Fruit fly (Drosophila melanogaster): ENCODE data around the gene CG32536.

The CG32536 gene

dm6 chrX:19307810-19308456 is 31.2 kb upstream of the CG32536 start, which contains the start of gene CG8051 (continued):
- no peak for TF ChIP-seq CG7745 (tag; optimal IDR thresholded peaks at IDR 0.05)
- TF ChIP-seq MBD-R2 (GFP tag; IDR thresholded peaks at IDR 0.05): 0 out of 2 replicates have a peak, but pooled peaks have one; percentile 8
- TF ChIP-seq kni (GFP tag; optimal IDR thresholded peaks at IDR 0.05): peak; percentile 47
- no peak for TF ChIP-seq sd (tag; optimal IDR thresholded peaks at IDR 0.05)
- no peak for TF ChIP-seq Abd-B (GFP tag; optimal IDR thresholded peaks at IDR 0.05)
- TF ChIP-seq Hand (GFP tag; optimal IDR thresholded peaks at IDR 0.05): no peak
- TF ChIP-seq CG6765 (GFP tag; optimal IDR thresholded peaks at IDR 0.05): no peak
- TF ChIP-seq salm (tag; optimal IDR thresholded peaks at IDR 0.05): no peak
- no peak for TF ChIP-seq ato (GFP tag; IDR thresholded peaks at IDR 0.05; ENCODE audit: partially characterized antibody)
- TF ChIP-seq kay (GFP tag; optimal IDR thresholded peaks at IDR 0.05): no peak
- no peak for TF ChIP-seq CG11085 (GFP tag; IDR thresholded peaks at IDR 0.05)
- TF ChIP-seq CG11560 (tag; IDR thresholded peaks at IDR 0.05): no peak
- TF ChIP-seq CG17186 (GFP tag; optimal IDR thresholded peaks at IDR 0.05): no peak
- TF ChIP-seq luna (GFP tag; optimal IDR thresholded peaks at IDR 0.05): no peak
- TF ChIP-seq Ets97D (GFP tag; optimal IDR thresholded peaks at IDR 0.05): no peak
- no peak for TF ChIP-seq insv (GFP tag; optimal IDR thresholded peaks at IDR 0.05)
- TF ChIP-seq Hmr (GFP tag; optimal IDR thresholded peaks at IDR 0.05): peak; percentile 8
- TF ChIP-seq CG6175 (GFP tag; IDR thresholded peaks at IDR 0.05): peak; percentile 76; the same call in 2 of the 3 replicates
- TF ChIP-seq amos (GFP tag; IDR thresholded peaks at IDR 0.05; ENCODE audit: partially characterized antibody): no peak
- TF ChIP-seq CG12942 (GFP tag; optimal IDR thresholded peaks at IDR 0.05): no peak
- peak; percentile 24 for TF ChIP-seq ERR (GFP tag; optimal IDR thresholded peaks at IDR 0.05)
- no peak for TF ChIP-seq CG2889 (GFP tag; IDR thresholded peaks at IDR 0.05)
- TF ChIP-seq bowl (GFP tag; IDR thresholded peaks at IDR 0.05): no peak
- TF ChIP-seq CG3838 (GFP tag; optimal IDR thresholded peaks at IDR 0.05): no peak
- no peak for TF ChIP-seq fu2 (GFP tag; optimal IDR thresholded peaks at IDR 0.05)
- TF ChIP-seq CG8388 (GFP tag; optimal IDR thresholded peaks at IDR 0.05): no peak
- peak; percentile 71; the same call in 1 of the 2 replicates for TF ChIP-seq CG4360 (GFP tag; IDR thresholded peaks at IDR 0.05)
- no peak for TF ChIP-seq Eip74EF (GFP tag; optimal IDR thresholded peaks at IDR 0.05)
- TF ChIP-seq CG11695 (GFP tag; IDR thresholded peaks at IDR 0.05): no peak
- no peak for TF ChIP-seq CG12219 (GFP tag; optimal IDR thresholded peaks at IDR 0.05)
- no peak for TF ChIP-seq CG4282 (GFP tag; optimal IDR thresholded peaks at IDR 0.05)
- TF ChIP-seq Mes4 (GFP tag; optimal IDR thresholded peaks at IDR 0.05): peak; percentile 16
- TF ChIP-seq CG34376 (GFP tag; optimal IDR thresholded peaks at IDR 0.05): peak; percentile 91
- no peak for TF ChIP-seq dimm (GFP tag; IDR thresholded peaks at IDR 0.05)
- no peak for TF ChIP-seq CG18262 (tag; optimal IDR thresholded peaks at IDR 0.05)
- peak; percentile 31 for TF ChIP-seq CG3995 (GFP tag; optimal IDR thresholded peaks at IDR 0.05)
- TF ChIP-seq Kr (GFP tag; optimal IDR thresholded peaks at IDR 0.05): peak; percentile 13
- TF ChIP-seq Dll (GFP tag; IDR thresholded peaks at IDR 0.05; ENCODE audit: partially characterized antibody): no peak
- peak; percentile 53 for TF ChIP-seq grn (GFP tag; optimal IDR thresholded peaks at IDR 0.05)
- TF ChIP-seq row (GFP tag; IDR thresholded peaks at IDR 0.05): peak; percentile 66
- TF ChIP-seq tin (GFP tag; optimal IDR thresholded peaks at IDR 0.05): no peak
- no peak for TF ChIP-seq ash1 (GFP tag; optimal IDR thresholded peaks at IDR 0.05)
- no peak for TF ChIP-seq tap (tag; optimal IDR thresholded peaks at IDR 0.05)
- TF ChIP-seq bsh (GFP tag; optimal IDR thresholded peaks at IDR 0.05): peak in 1 of 2 experiments; percentile 0
- no peak for TF ChIP-seq vfl (GFP tag; optimal IDR thresholded peaks at IDR 0.05)
- TF ChIP-seq fru (optimal IDR thresholded peaks at IDR 0.05): no peak
- no peak for TF ChIP-seq PHDP (tag; optimal IDR thresholded peaks at IDR 0.05)
- no peak for TF ChIP-seq Six4 (GFP tag; optimal IDR thresholded peaks at IDR 0.05)
- TF ChIP-seq CG9609 (GFP tag; optimal IDR thresholded peaks at IDR 0.05): no peak
- TF ChIP-seq Fer3 (tag; optimal IDR thresholded peaks at IDR 0.05): no peak
- no peak for TF ChIP-seq Atf3 (GFP tag; optimal IDR thresholded peaks at IDR 0.05)

All from whole organism, embryonic.